Worm (Caenorhabditis elegans): Measurements from ENCODE around the gene K08H10.6.
A peak's percentile ranks its signal among the peaks of the same experiment; 100 is the strongest.

The K08H10.6 gene

ce11 chrV:9986177-9986576, 9.5 kb downstream of the K08H10.6 start, which contains the start of gene rmd-2:
Gene rmd-2, minus strand, starts transcription at chrV:9986277.
- no peak for TF ChIP-seq R02D3.7 (tag; optimal IDR thresholded peaks at IDR 0.05)
- peak; percentile 28 for TF ChIP-seq hlh-11 (tag; optimal IDR thresholded peaks at IDR 0.05)
- TF ChIP-seq dmd-6 (GFP tag; IDR thresholded peaks at IDR 0.05), result no peak
- no peak for TF ChIP-seq nhr-6 (tag; optimal IDR thresholded peaks at IDR 0.05)

- TF ChIP-seq hlh-11 (tag; optimal IDR thresholded peaks at IDR 0.05) (peak; percentile 11), dmd-9 (GFP tag; IDR thresholded peaks at IDR 0.05) (no peak), zag-1 (tag; optimal IDR thresholded peaks at IDR 0.05) (no peak), dmd-8 (GFP tag; IDR thresholded peaks at IDR 0.05) (no peak), saeg-2 (GFP tag; IDR thresholded peaks at IDR 0.05) (no peak), unc-62 (GFP tag; optimal IDR thresholded peaks at IDR 0.05 in 1 of 2) (peak in 1 of 2 experiments; percentile 97), unc-62 (tag; optimal IDR thresholded peaks at IDR 0.05) (no peak), Y105C5A.15 (GFP tag; IDR thresholded peaks at IDR 0.05) (no peak), Y48G9A.11 (GFP tag; IDR thresholded peaks at IDR 0.05) (no peak), nhr-11 (tag; optimal IDR thresholded peaks at IDR 0.05) (peak; percentile 21), ceh-32 (tag; optimal IDR thresholded peaks at IDR 0.05; ENCODE audit: poor library complexity) (no peak), daf-16 (GFP tag; optimal IDR thresholded peaks at IDR 0.05) (no peak), daf-16 (tag; optimal IDR thresholded peaks at IDR 0.05) (no peak), daf-8 (GFP tag; IDR thresholded peaks at IDR 0.05) (no peak), lin-29 (GFP tag; IDR thresholded peaks at IDR 0.05) (no peak), nhr-10 (tag; optimal IDR thresholded peaks at IDR 0.05) (no peak), nhr-28 (tag; optimal IDR thresholded peaks at IDR 0.05) (no peak), egl-27 (tag; optimal IDR thresholded peaks at IDR 0.05) (no peak)
Observed at ce11 chrV:9985227-9985864, 10.3 kb downstream of the K08H10.6 start.

ce11 chrV:9984821-9985220, 10.9 kb downstream of the K08H10.6 start:
- TF ChIP-seq mdl-1 (tag; optimal IDR thresholded peaks at IDR 0.05), result peak in 1 of 2 experiments; percentile 27
- peak; percentile 13 for TF ChIP-seq mes-2 (tag; optimal IDR thresholded peaks at IDR 0.05; ENCODE audit: poor library complexity, severe bottlenecking)
- no peak for TF ChIP-seq egl-43 (GFP tag; IDR thresholded peaks at IDR 0.05)
- TF ChIP-seq dve-1 (tag; optimal IDR thresholded peaks at IDR 0.05; ENCODE audit: insufficient read depth), result peak; percentile 74
- TF ChIP-seq zag-1 (tag; optimal IDR thresholded peaks at IDR 0.05), result no peak
- peak; percentile 25 for TF ChIP-seq ztf-7 (tag; optimal IDR thresholded peaks at IDR 0.05)
- TF ChIP-seq pha-4 (GFP tag; IDR thresholded peaks at IDR 0.05), result no peak
- TF ChIP-seq pha-4 (tag; optimal IDR thresholded peaks at IDR 0.05), result peak; percentile 6
- no peak for TF ChIP-seq nhr-42 (GFP tag; IDR thresholded peaks at IDR 0.05)
- peak; percentile 40 for TF ChIP-seq mep-1 (tag; optimal IDR thresholded peaks at IDR 0.05)
- TF ChIP-seq dmd-6 (GFP tag; IDR thresholded peaks at IDR 0.05), result peak; percentile 59
- TF ChIP-seq nhr-6 (tag; optimal IDR thresholded peaks at IDR 0.05), result peak; percentile 2
- TF ChIP-seq set-16 (GFP tag; IDR thresholded peaks at IDR 0.05), result no peak
- TF ChIP-seq daf-16 (GFP tag; optimal IDR thresholded peaks at IDR 0.05), result no peak
- peak; percentile 70 for TF ChIP-seq daf-16 (tag; optimal IDR thresholded peaks at IDR 0.05)
- TF ChIP-seq hlh-30 (tag; optimal IDR thresholded peaks at IDR 0.05; ENCODE audit: insufficient read depth), result peak; percentile 53
- TF ChIP-seq hlh-11 (tag; optimal IDR thresholded peaks at IDR 0.05), result peak; percentile 52
- no peak for TF ChIP-seq saeg-2 (GFP tag; IDR thresholded peaks at IDR 0.05)
- no peak for TF ChIP-seq madf-9 (GFP tag; conservative IDR thresholded peaks at IDR 0.05)
- peak in 1 of 2 experiments; percentile 15 for TF ChIP-seq lsy-2 (tag; optimal IDR thresholded peaks at IDR 0.05)
- TF ChIP-seq pqm-1 (tag; optimal IDR thresholded peaks at IDR 0.05), result peak; percentile 42
- TF ChIP-seq aha-1 (tag), result no peak
- TF ChIP-seq nhr-28 (tag; optimal IDR thresholded peaks at IDR 0.05), result peak; percentile 98
- no peak for TF ChIP-seq lin-39 (tag; optimal IDR thresholded peaks at IDR 0.05)
- TF ChIP-seq lin-13 (GFP tag; optimal IDR thresholded peaks at IDR 0.05), result peak; percentile 16
- TF ChIP-seq T20F7.1 (GFP tag; optimal IDR thresholded peaks at IDR 0.05), result peak; percentile 19
- TF ChIP-seq nhr-11 (tag; optimal IDR thresholded peaks at IDR 0.05), result peak; percentile 90
- no peak for TF ChIP-seq gei-8 (GFP tag; optimal IDR thresholded peaks at IDR 0.05)
- TF ChIP-seq F10B5.3 (tag; optimal IDR thresholded peaks at IDR 0.05), result no peak
